Fruit fly (Drosophila melanogaster) whole organism, embryonic: ENCODE results near the gene CG32318.

Experiments
- Abd-B ChIP-seq: fragments of 200-800 bp; sonication (Bioruptor generic); optimal IDR thresholded peaks from 2 replicates; lab custom pipeline; 2018; ENCODE audit warnings: missing biosample characterization, mild to moderate bottlenecking, missing genetic modification characterization, moderate library complexity
- Ada2b ChIP-seq: fragments of 200-800 bp; sonication (Bioruptor generic); IDR thresholded peaks from 2 replicates; pipeline ENCODE4 v1.3.6; 2022; ENCODE audit warnings: missing biosample characterization, missing genetic modification characterization
- Asciz ChIP-seq: fragments of 200-800 bp; sonication (Bioruptor generic); optimal IDR thresholded peaks from 2 replicates; lab custom pipeline; 2017; ENCODE audit warnings: missing biosample characterization, mild to moderate bottlenecking, missing genetic modification characterization, missing genetic modification reagents
- B-H2 ChIP-seq: fragments of 200-800 bp; sonication (Bioruptor generic); optimal IDR thresholded peaks from 2 replicates; lab custom pipeline; 2018; ENCODE audit warnings: missing biosample characterization, mild to moderate bottlenecking, missing genetic modification characterization
- BEAF-32 ChIP-seq: fragments of 200-800 bp; sonication (Bioruptor generic); optimal IDR thresholded peaks from 3 replicates; lab custom pipeline; 2017; ENCODE audit warnings: missing biosample characterization, missing genetic modification characterization, mild to moderate bottlenecking, moderate library complexity, missing genetic modification reagents
- CG10209 ChIP-seq: fragments of 200-800 bp; sonication (Bioruptor generic); optimal IDR thresholded peaks from 3 replicates; lab custom pipeline; 2017; ENCODE audit warnings: missing biosample characterization, mild to moderate bottlenecking, missing genetic modification characterization, missing genetic modification reagents
- CG10267 ChIP-seq: fragments of 200-800 bp; sonication (Bioruptor generic); optimal IDR thresholded peaks from 2 replicates; lab custom pipeline; 2018; ENCODE audit warnings: missing biosample characterization, mild to moderate bottlenecking, missing genetic modification characterization, moderate library complexity
- CG10366 ChIP-seq: fragments of 200-800 bp; sonication (Bioruptor generic); IDR thresholded peaks from 2 replicates; pipeline ENCODE4 v1.3.6; 2022; ENCODE audit warnings: missing biosample characterization, missing genetic modification characterization
- CG14014 ChIP-seq: fragments of 200-800 bp; sonication (Bioruptor generic); IDR thresholded peaks from 2 replicates; pipeline ENCODE4 v1.3.6; 2022; ENCODE audit warnings: missing biosample characterization, missing genetic modification characterization
- CG17385 ChIP-seq: fragments of 200-800 bp; sonication (Bioruptor generic); optimal IDR thresholded peaks from 3 replicates; lab custom pipeline; 2018; ENCODE audit warnings: missing biosample characterization, mild to moderate bottlenecking, missing genetic modification characterization
- CG2199 ChIP-seq: fragments of 200-800 bp; sonication (Bioruptor generic); IDR thresholded peaks from 3 replicates; pipeline ENCODE4 v1.3.6; 2022; ENCODE audit warnings: missing biosample characterization, missing genetic modification characterization
- CG2875 ChIP-seq: fragments of 200-800 bp; sonication (Bioruptor generic); optimal IDR thresholded peaks from 2 replicates; lab custom pipeline; 2017; ENCODE audit warnings: missing biosample characterization, mild to moderate bottlenecking, missing genetic modification characterization, missing genetic modification reagents
- CG4854 ChIP-seq: fragments of 200-800 bp; sonication (Bioruptor generic); optimal IDR thresholded peaks from 2 replicates; lab custom pipeline; 2016; ENCODE audit warnings: missing biosample characterization, missing genetic modification characterization, inconsistent platforms
- CG6791 ChIP-seq: fragments of 200-800 bp; sonication (Bioruptor generic); IDR thresholded peaks from 3 replicates; pipeline ENCODE4 v1.3.6; 2022; ENCODE audit warnings: missing biosample characterization, missing genetic modification characterization; ENCODE audit not compliant: partially characterized antibody
- CG7745 ChIP-seq: fragments of 200-800 bp; sonication (Bioruptor generic); optimal IDR thresholded peaks from 2 replicates; lab custom pipeline; 2018; ENCODE audit warnings: missing biosample characterization, mild to moderate bottlenecking, missing genetic modification characterization, moderate library complexity
- CG8359 ChIP-seq: fragments of 200-800 bp; sonication (Bioruptor generic); optimal IDR thresholded peaks from 2 replicates; lab custom pipeline; 2017; ENCODE audit warnings: missing biosample characterization, mild to moderate bottlenecking, missing genetic modification characterization, borderline replicate concordance
- CG8388 ChIP-seq: fragments of 200-800 bp; sonication (Bioruptor generic); optimal IDR thresholded peaks from 2 replicates; lab custom pipeline; 2019; ENCODE audit warnings: missing biosample characterization, mild to moderate bottlenecking, missing genetic modification characterization, moderate library complexity
- CG9215 ChIP-seq: fragments of 200-800 bp; sonication (Bioruptor generic); IDR thresholded peaks from 2 replicates; pipeline ENCODE4 v1.3.6; 2022; ENCODE audit warnings: missing biosample characterization, missing genetic modification characterization
- CoRest ChIP-seq: fragments of 200-800 bp; sonication (Bioruptor generic); optimal IDR thresholded peaks from 3 replicates; lab custom pipeline; 2018; ENCODE audit warnings: missing biosample characterization, mild to moderate bottlenecking, missing genetic modification characterization, moderate library complexity
- Doc3 ChIP-seq: fragments of 200-800 bp; sonication (Bioruptor generic); IDR thresholded peaks from 3 replicates; pipeline ENCODE4 v1.3.6; 2022; ENCODE audit warnings: missing biosample characterization, missing genetic modification characterization; ENCODE audit not compliant: partially characterized antibody
- Dp ChIP-seq: fragments of 200-800 bp; sonication (Bioruptor generic); optimal IDR thresholded peaks from 2 replicates; lab custom pipeline; 2018; ENCODE audit warnings: missing biosample characterization, mild to moderate bottlenecking, missing genetic modification characterization, moderate library complexity
- Eip74EF ChIP-seq, 2 experiments: fragments of 200-800 bp in 1 of 2; fragments of >200 bp in 1 of 2; sonication (Bioruptor generic) in 1 of 2; optimal IDR thresholded peaks; 2 replicates each; lab custom pipeline; 2017 to 2019; ENCODE audit warnings: missing biosample characterization in 2 of 2, missing genetic modification characterization in 2 of 2, mild to moderate bottlenecking in 1 of 2, moderate library complexity in 1 of 2
- Mes4 ChIP-seq: fragments of 200-800 bp; sonication (Bioruptor generic); optimal IDR thresholded peaks from 2 replicates; lab custom pipeline; 2016; ENCODE audit warnings: missing biosample characterization, missing genetic modification characterization
- NFAT ChIP-seq: fragments of 200-800 bp; sonication (Bioruptor generic); IDR thresholded peaks from 2 replicates; pipeline ENCODE4 v1.3.6; 2022; ENCODE audit warnings: missing biosample characterization, missing genetic modification characterization
- Nf-YB ChIP-seq: fragments of 200-800 bp; sonication (Bioruptor generic); optimal IDR thresholded peaks from 3 replicates; lab custom pipeline; 2019; ENCODE audit warnings: missing biosample characterization, mild to moderate bottlenecking, missing genetic modification characterization, moderate library complexity
- Scr ChIP-seq: fragments of 200-800 bp; sonication (Bioruptor generic); IDR thresholded peaks from 2 replicates; pipeline ENCODE4 v1.3.6; 2022; ENCODE audit warnings: missing biosample characterization, missing genetic modification characterization; ENCODE audit not compliant: partially characterized antibody
- Six4 ChIP-seq: fragments of 200-800 bp; sonication (Bioruptor generic); optimal IDR thresholded peaks from 2 replicates; lab custom pipeline; 2016; ENCODE audit warnings: missing biosample characterization, missing genetic modification characterization
- Sry-β ChIP-seq: fragments of 200-800 bp; sonication (Bioruptor generic); optimal IDR thresholded peaks from 2 replicates; lab custom pipeline; 2018; ENCODE audit warnings: missing biosample characterization, mild to moderate bottlenecking, missing genetic modification characterization, moderate library complexity
- bigmax ChIP-seq: fragments of 200-800 bp; sonication (Bioruptor generic); optimal IDR thresholded peaks from 2 replicates; lab custom pipeline; 2018; ENCODE audit warnings: missing biosample characterization, mild to moderate bottlenecking, missing genetic modification characterization
- cg ChIP-seq: fragments of 200-800 bp; sonication (Bioruptor generic); optimal IDR thresholded peaks from 3 replicates; lab custom pipeline; 2019; ENCODE audit warnings: missing biosample characterization, mild to moderate bottlenecking, missing genetic modification characterization, moderate library complexity
- da ChIP-seq: fragments of 200-800 bp; sonication (Bioruptor generic); optimal IDR thresholded peaks from 2 replicates; lab custom pipeline; 2016; ENCODE audit warnings: missing biosample characterization, missing genetic modification characterization
- esg ChIP-seq: fragments of 200-800 bp; sonication (Bioruptor generic); conservative IDR thresholded peaks from 2 replicates; pipeline ENCODE4 v1.3.6; 2022; ENCODE audit warnings: missing biosample characterization, missing genetic modification characterization
- eve ChIP-seq, 2 experiments: fragments of >200 bp; optimal IDR thresholded peaks; 2 replicates each; lab custom pipeline; 2017; ENCODE audit warnings: missing biosample characterization in 2 of 2, missing genetic modification characterization in 2 of 2
- eyg ChIP-seq: fragments of 200-800 bp; sonication (Bioruptor generic); optimal IDR thresholded peaks from 3 replicates; lab custom pipeline; 2016; ENCODE audit warnings: missing biosample characterization, missing genetic modification characterization
- fd64A ChIP-seq: fragments of 200-800 bp; sonication (Bioruptor generic); optimal IDR thresholded peaks from 3 replicates; lab custom pipeline; 2018; ENCODE audit warnings: missing biosample characterization, mild to moderate bottlenecking, missing genetic modification characterization
- gfzf ChIP-seq: fragments of 200-800 bp; sonication (Bioruptor generic); optimal IDR thresholded peaks from 2 replicates; lab custom pipeline; 2016; ENCODE audit warnings: missing biosample characterization, mild to moderate bottlenecking, missing genetic modification characterization, moderate library complexity
- grau ChIP-seq: fragments of 200-800 bp; optimal IDR thresholded peaks from 3 replicates; lab custom pipeline; 2019; ENCODE audit warnings: missing biosample characterization, mild to moderate bottlenecking, missing genetic modification characterization, moderate library complexity
- gro ChIP-seq: fragments of 200-800 bp; sonication (Bioruptor generic); optimal IDR thresholded peaks from 2 replicates; lab custom pipeline; 2016; ENCODE audit warnings: missing biosample characterization, missing genetic modification characterization
- ind ChIP-seq: fragments of 200-800 bp; sonication (Bioruptor generic); optimal IDR thresholded peaks from 3 replicates; lab custom pipeline; 2016; ENCODE audit warnings: missing biosample characterization, missing genetic modification characterization
- ken ChIP-seq: fragments of 200-800 bp; sonication (Bioruptor generic); IDR thresholded peaks from 3 replicates; pipeline ENCODE4 v1.3.6; 2022; ENCODE audit warnings: missing biosample characterization, missing genetic modification characterization
- nau ChIP-seq: fragments of 200-800 bp; sonication (Bioruptor generic); optimal IDR thresholded peaks from 3 replicates; lab custom pipeline; 2017; ENCODE audit warnings: missing biosample characterization, mild to moderate bottlenecking, missing genetic modification characterization, missing genetic modification reagents
- otp ChIP-seq: fragments of 200-800 bp; sonication (Bioruptor generic); IDR thresholded peaks from 3 replicates; pipeline ENCODE4, ENCODE4 v1.3.6; 2022; ENCODE audit warnings: missing biosample characterization, missing genetic modification characterization
- pan ChIP-seq, 4 experiments: fragments of >200 bp in 3 of 4; fragments of 200-800 bp in 1 of 4; sonication (Bioruptor generic) in 1 of 4; optimal IDR thresholded peaks in 3 of 4; IDR thresholded peaks in 1 of 4; 2 replicates each; pipeline versions ENCODE4 v1.3.6 to Lab custom; 2017 to 2022; ENCODE audit warnings: missing biosample characterization in 2 of 4, missing genetic modification characterization in 2 of 4, mixed read lengths in 1 of 4
- peb ChIP-seq: fragments of 200-800 bp; sonication (Bioruptor generic); IDR thresholded peaks from 2 replicates; pipeline ENCODE4 v1.3.6; 2022; ENCODE audit warnings: missing biosample characterization, missing genetic modification characterization
- prd ChIP-seq, 3 experiments: fragments of >200 bp in 2 of 3; fragments of 200-800 bp in 1 of 3; sonication (Bioruptor generic) in 1 of 3; optimal IDR thresholded peaks in 2 of 3; IDR thresholded peaks in 1 of 3; 2 replicates in 2 of 3; 3 replicates in 1 of 3; pipeline versions ENCODE4 v1.3.6 to Lab custom; 2017 to 2022; ENCODE audit warnings: missing biosample characterization in 1 of 3, missing genetic modification characterization in 1 of 3
- pros ChIP-seq: fragments of 200-800 bp; sonication (Bioruptor generic); optimal IDR thresholded peaks from 3 replicates; lab custom pipeline; 2019; ENCODE audit warnings: missing biosample characterization, mild to moderate bottlenecking, missing genetic modification characterization, moderate library complexity
- ranshi ChIP-seq: fragments of 200-800 bp; sonication (Bioruptor generic); IDR thresholded peaks from 2 replicates; pipeline ENCODE4 v1.3.6; 2022; ENCODE audit warnings: missing biosample characterization, missing genetic modification characterization
- unpg ChIP-seq: fragments of 200-800 bp; sonication (Bioruptor generic); optimal IDR thresholded peaks from 3 replicates; lab custom pipeline; 2018; ENCODE audit warnings: missing biosample characterization, mild to moderate bottlenecking, missing genetic modification characterization, moderate library complexity

CG32318 gene

DNA sequence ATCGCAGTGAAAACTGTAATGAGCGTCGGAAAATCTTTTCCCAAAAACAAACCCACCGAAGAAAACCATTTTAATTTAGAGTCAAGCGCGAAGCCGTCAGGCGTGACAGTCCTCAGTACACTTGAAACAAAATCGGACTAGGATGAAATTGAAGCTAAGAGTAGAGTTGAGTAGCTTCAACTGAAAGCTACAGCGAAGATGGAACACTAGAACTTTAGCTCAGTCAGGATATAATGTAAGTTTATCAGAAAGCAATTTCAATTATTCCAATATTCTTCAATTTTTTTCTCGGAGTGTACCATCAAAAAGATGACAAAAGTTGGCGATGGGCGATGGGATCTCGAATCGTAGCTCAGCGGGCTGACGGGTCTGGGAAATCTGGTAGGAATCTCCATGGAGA, 30.3 kb downstream of the CG32318 start (continued):
- peak; percentile 49 for TF ChIP-seq ind
- no peak for TF ChIP-seq prd (optimal IDR thresholded peaks at IDR 0.05; lab: Kevin White, UChicago)
- TF ChIP-seq prd (GFP tag; IDR thresholded peaks at IDR 0.05; lab: Robert Waterston, UW), result peak; percentile 73; the same call in 2 of the 3 replicates
- TF ChIP-seq Nf-YB (GFP tag; lab: Kevin White, UChicago), result no peak
- no peak for TF ChIP-seq pros (GFP tag; lab: Kevin White, UChicago)
- peak; percentile 26; the same call in 1 of the 2 replicates for TF ChIP-seq CG10366
- peak; percentile 67 for TF ChIP-seq Ada2b (GFP tag; lab: Robert Waterston, UW)
- no peak for TF ChIP-seq Scr (GFP tag; lab: Robert Waterston, UW)
- TF ChIP-seq CG7745 (tag; lab: Kevin White, UChicago), result no peak
- no peak for TF ChIP-seq eyg
- no peak for TF ChIP-seq CG14014 (GFP tag; lab: Robert Waterston, UW)
- TF ChIP-seq unpg (GFP tag; lab: Kevin White, UChicago), result peak; percentile 58
- TF ChIP-seq B-H2 (GFP tag; lab: Kevin White, UChicago), result no peak
- no peak for TF ChIP-seq gfzf
- peak; percentile 27 for TF ChIP-seq CG10209
- no peak for TF ChIP-seq pan (optimal IDR thresholded peaks at IDR 0.05; lab: Kevin White, UChicago)
- no peak for TF ChIP-seq pan (GFP tag; optimal IDR thresholded peaks at IDR 0.05 in 1 of 2, IDR thresholded peaks at IDR 0.05 in 1 of 2)
- no peak for TF ChIP-seq NFAT (GFP tag; lab: Robert Waterston, UW)
- TF ChIP-seq Abd-B (GFP tag; lab: Kevin White, UChicago), result peak; percentile 14
- TF ChIP-seq ranshi (GFP tag; lab: Robert Waterston, UW), result peak; percentile 55; the same call in 1 of the 2 replicates
- TF ChIP-seq CG9215 (GFP tag; lab: Robert Waterston, UW), result no peak
- no peak for TF ChIP-seq Dp
- TF ChIP-seq Mes4, result no peak
- no peak for TF ChIP-seq peb (GFP tag; lab: Robert Waterston, UW)
- TF ChIP-seq Asciz (GFP tag; lab: Kevin White, UChicago), result peak; percentile 53
- TF ChIP-seq Doc3, result no peak
- TF ChIP-seq esg (GFP tag; lab: Robert Waterston, UW), result peak; percentile 29
- TF ChIP-seq Eip74EF (GFP tag; optimal IDR thresholded peaks at IDR 0.05; lab: Kevin White, UChicago), result no peak
- TF ChIP-seq Sry-β (GFP tag; lab: Kevin White, UChicago), result no peak
- peak; percentile 32 for TF ChIP-seq CG17385
- no peak for TF ChIP-seq otp
- no peak for TF ChIP-seq gro (GFP tag; lab: Kevin White, UChicago)
- peak; percentile 56 for TF ChIP-seq CG8388 (GFP tag; lab: Kevin White, UChicago)
- no peak for TF ChIP-seq fd64A (GFP tag; lab: Kevin White, UChicago)
- no peak for TF ChIP-seq da (GFP tag; lab: Kevin White, UChicago)
- TF ChIP-seq CG8359, result peak; percentile 21
- TF ChIP-seq nau, result peak; percentile 14
- TF ChIP-seq ken, result no peak
- TF ChIP-seq grau, result peak; percentile 44
- TF ChIP-seq CoRest (tag; lab: Kevin White, UChicago), result peak; percentile 38
- no peak for TF ChIP-seq eve (GFP tag; optimal IDR thresholded peaks at IDR 0.05; lab: Kevin White, UChicago)
- no peak for TF ChIP-seq CG4854 (GFP tag; lab: Kevin White, UChicago)
- TF ChIP-seq CG6791 (GFP tag; lab: Robert Waterston, UW), result no peak
- no peak for TF ChIP-seq CG2199 (GFP tag; lab: Robert Waterston, UW)
- TF ChIP-seq cg (GFP tag; lab: Kevin White, UChicago), result no peak
- no peak for TF ChIP-seq bigmax (GFP tag; lab: Kevin White, UChicago)
- TF ChIP-seq Six4, result peak; percentile 1
- peak; percentile 43 for TF ChIP-seq CG2875 (GFP tag; lab: Kevin White, UChicago)
- peak; percentile 14 for TF ChIP-seq CG10267 (tag; lab: Kevin White, UChicago)
- no peak for TF ChIP-seq BEAF-32 (GFP tag; lab: Kevin White, UChicago)
